Worm (Caenorhabditis elegans) whole organism, L2 larva: Measurements from ENCODE around the gene mpz-5.

Source experiments
- C34F6.9 ChIP-seq: fragments of 150-350 bp; optimal IDR thresholded peaks from 2 replicates; lab custom pipeline; 2014; ENCODE audit warnings: missing biosample characterization, missing genetic modification characterization
- F13H6.1 ChIP-seq: sonication (generic microtip); optimal IDR thresholded peaks from 2 replicates; lab custom pipeline; 2016; ENCODE audit warnings: missing genetic modification characterization, missing compliant biosample characterization
- Y55F3AM.14 ChIP-seq: fragments of 200-800 bp; sonication (Bioruptor generic); optimal IDR thresholded peaks from 2 replicates; lab custom pipeline; 2018; ENCODE audit warnings: mild to moderate bottlenecking, missing genetic modification characterization, missing compliant biosample characterization
- alr-1 ChIP-seq: fragments of 150-350 bp; optimal IDR thresholded peaks from 2 replicates; lab custom pipeline; 2014; ENCODE audit warnings: missing biosample characterization, missing genetic modification characterization
- aly-2 ChIP-seq: fragments of 150-350 bp; optimal IDR thresholded peaks from 2 replicates; lab custom pipeline; 2014; ENCODE audit warnings: missing biosample characterization, missing genetic modification characterization
- blmp-1 ChIP-seq: sonication (generic microtip); optimal IDR thresholded peaks from 2 replicates; lab custom pipeline; 2017; ENCODE audit warnings: missing genetic modification characterization, mild to moderate bottlenecking, missing compliant biosample characterization, antibody characterized with exemption, moderate library complexity; ENCODE audit not compliant: insufficient read depth
- ceh-82 ChIP-seq: fragments of 150-350 bp; optimal IDR thresholded peaks from 2 replicates; lab custom pipeline; 2014; ENCODE audit warnings: missing biosample characterization, missing genetic modification characterization
- crh-2 ChIP-seq: sonication (generic microtip); optimal IDR thresholded peaks from 2 replicates; lab custom pipeline; 2017; ENCODE audit warnings: missing biosample characterization, missing genetic modification characterization
- dmd-4 ChIP-seq: sonication (generic microtip); optimal IDR thresholded peaks from 2 replicates; lab custom pipeline; 2017; ENCODE audit warnings: missing biosample characterization, missing genetic modification characterization
- egl-27 ChIP-seq: sonication (generic microtip); optimal IDR thresholded peaks from 3 replicates; lab custom pipeline; 2017; ENCODE audit warnings: missing biosample characterization, missing genetic modification reagents, missing genetic modification characterization
- elt-1 ChIP-seq: fragments of 150-350 bp; optimal IDR thresholded peaks from 2 replicates; lab custom pipeline; 2014; ENCODE audit warnings: missing biosample characterization, missing genetic modification characterization
- fos-1 ChIP-seq: fragments of 150-350 bp; optimal IDR thresholded peaks from 2 replicates; lab custom pipeline; 2014; ENCODE audit warnings: missing biosample characterization, missing genetic modification characterization
- gmeb-1 ChIP-seq: fragments of 150-350 bp; optimal IDR thresholded peaks from 2 replicates; lab custom pipeline; 2014; ENCODE audit warnings: missing biosample characterization, missing genetic modification characterization
- lin-11 ChIP-seq: fragments of 150-350 bp; sonication (generic microtip); optimal IDR thresholded peaks from 2 replicates; lab custom pipeline; 2014; ENCODE audit warnings: missing biosample characterization, missing genetic modification characterization, inconsistent platforms, mixed read lengths
- lin-13 ChIP-seq: fragments of 150-350 bp; optimal IDR thresholded peaks from 2 replicates; lab custom pipeline; 2014; ENCODE audit warnings: missing biosample characterization, missing genetic modification reagents, missing genetic modification characterization
- lin-39 ChIP-seq: fragments of 150-350 bp; optimal IDR thresholded peaks from 2 replicates; lab custom pipeline; 2014; ENCODE audit warnings: missing biosample characterization, missing genetic modification reagents, missing genetic modification characterization
- lsy-2 ChIP-seq, 2 experiments: fragments of 150-350 bp in 1 of 2; sonication (generic microtip) in 1 of 2; optimal IDR thresholded peaks; 2 replicates each; lab custom pipeline; 2014 to 2017; ENCODE audit warnings: missing biosample characterization in 2 of 2, missing genetic modification characterization in 2 of 2
- mab-5 ChIP-seq: fragments of 150-350 bp; optimal IDR thresholded peaks from 2 replicates; lab custom pipeline; 2014; ENCODE audit warnings: missing biosample characterization, missing genetic modification characterization
- mbf-1 ChIP-seq: sonication (generic microtip); optimal IDR thresholded peaks from 2 replicates; lab custom pipeline; 2017; ENCODE audit warnings: missing biosample characterization, missing genetic modification characterization
- mdl-1 ChIP-seq, 2 experiments: fragments of 150-350 bp in 1 of 2; sonication (generic microtip) in 1 of 2; optimal IDR thresholded peaks; 2 replicates each; lab custom pipeline; 2017; ENCODE audit warnings: missing biosample characterization in 2 of 2, missing genetic modification characterization in 2 of 2
- nhr-129 ChIP-seq: fragments of 150-350 bp; optimal IDR thresholded peaks from 2 replicates; lab custom pipeline; 2014; ENCODE audit warnings: missing biosample characterization, missing genetic modification characterization
- nhr-21 ChIP-seq: fragments of 150-350 bp; optimal IDR thresholded peaks from 2 replicates; lab custom pipeline; 2014; ENCODE audit warnings: missing biosample characterization, missing genetic modification characterization
- nhr-237 ChIP-seq: fragments of 150-350 bp; optimal IDR thresholded peaks from 2 replicates; lab custom pipeline; 2014; ENCODE audit warnings: missing biosample characterization, missing genetic modification characterization
- nhr-25 ChIP-seq: fragments of 150-350 bp; sonication (generic microtip); optimal IDR thresholded peaks from 3 replicates; lab custom pipeline; 2014; ENCODE audit warnings: missing biosample characterization, missing genetic modification characterization
- nhr-6 ChIP-seq: fragments of 150-350 bp; optimal IDR thresholded peaks from 2 replicates; lab custom pipeline; 2014; ENCODE audit warnings: missing biosample characterization, missing genetic modification characterization
- sem-4 ChIP-seq: fragments of 150-350 bp; optimal IDR thresholded peaks from 2 replicates; lab custom pipeline; 2014; ENCODE audit warnings: missing biosample characterization, missing genetic modification reagents, missing genetic modification characterization
- skn-1 ChIP-seq: sonication (generic microtip); optimal IDR thresholded peaks from 2 replicates; lab custom pipeline; 2017; ENCODE audit warnings: missing biosample characterization, missing genetic modification characterization
- sma-3 ChIP-seq: sonication (generic microtip); optimal IDR thresholded peaks from 2 replicates; lab custom pipeline; 2016; ENCODE audit warnings: missing genetic modification reagents, missing genetic modification characterization, missing compliant biosample characterization
- sma-9 ChIP-seq, 2 experiments: fragments of 150-350 bp in 1 of 2; sonication (generic microtip) in 1 of 2; optimal IDR thresholded peaks; 2 replicates each; lab custom pipeline; 2014 to 2016; ENCODE audit warnings: missing genetic modification characterization in 2 of 2, mild to moderate bottlenecking in 1 of 2, missing biosample characterization in 1 of 2, missing compliant biosample characterization in 1 of 2, missing genetic modification reagents in 1 of 2, moderate library complexity in 1 of 2
- snpc-4 ChIP-seq: fragments of 150-350 bp; optimal IDR thresholded peaks from 2 replicates; lab custom pipeline; 2014; ENCODE audit warnings: missing biosample characterization, missing genetic modification characterization
- unc-39 ChIP-seq: fragments of 150-350 bp; optimal IDR thresholded peaks from 2 replicates; lab custom pipeline; 2014; ENCODE audit warnings: missing biosample characterization, missing genetic modification characterization
- unc-55 ChIP-seq: fragments of 150-350 bp; sonication (generic microtip); optimal IDR thresholded peaks from 3 replicates; lab custom pipeline; 2014; ENCODE audit warnings: missing biosample characterization, missing genetic modification reagents, missing genetic modification characterization
- unc-62 ChIP-seq: fragments of 150-350 bp; optimal IDR thresholded peaks from 2 replicates; lab custom pipeline; 2014; ENCODE audit warnings: missing biosample characterization, missing genetic modification reagents, missing genetic modification characterization
- zag-1 ChIP-seq: fragments of 150-350 bp; optimal IDR thresholded peaks from 2 replicates; lab custom pipeline; 2014; ENCODE audit warnings: missing biosample characterization, missing genetic modification characterization
- ztf-1 ChIP-seq: fragments of 200-800 bp; sonication (Bioruptor generic); conservative IDR thresholded peaks from 2 replicates; pipeline ENCODE4 v1.3.6; 2022; ENCODE audit warnings: missing genetic modification characterization, missing compliant biosample characterization
- ztf-4 ChIP-seq: fragments of 150-350 bp; optimal IDR thresholded peaks from 2 replicates; lab custom pipeline; 2014; ENCODE audit warnings: missing biosample characterization, missing genetic modification characterization

The mpz-5 gene

ce11 chrIV:10342361-10342706 is 31.3 kb downstream of the mpz-5 start:
- TF ChIP-seq gmeb-1 (tag; lab: Kevin White, UChicago) = peak; percentile 46
- TF ChIP-seq sem-4 (tag; lab: Kevin White, UChicago) = no peak
- peak; percentile 87 for TF ChIP-seq unc-55 (GFP tag; lab: Kevin White, UChicago)
- TF ChIP-seq ztf-1 (GFP tag; lab: Robert Waterston, UW) = no peak
- TF ChIP-seq unc-62 = peak; percentile 15
- peak; percentile 100 for TF ChIP-seq blmp-1
- no peak for TF ChIP-seq zag-1 (tag; lab: Kevin White, UChicago)
- peak; percentile 44 for TF ChIP-seq nhr-25 (tag; lab: Kevin White, UChicago)
- TF ChIP-seq unc-39 (tag; lab: Kevin White, UChicago) = no peak
- TF ChIP-seq F13H6.1 (tag; lab: Kevin White, UChicago) = peak; percentile 74
- peak; percentile 95 for TF ChIP-seq fos-1 (tag; lab: Kevin White, UChicago)
- TF ChIP-seq lsy-2 (tag; optimal IDR thresholded peaks at IDR 0.05; lab: Kevin White, UChicago) = peak in 1 of 2 experiments; percentile 52
- peak; percentile 37 for TF ChIP-seq nhr-129 (tag; lab: Kevin White, UChicago)
- no peak for TF ChIP-seq lin-11 (tag; lab: Kevin White, UChicago)
- peak; percentile 77 for TF ChIP-seq ztf-4
- peak; percentile 93 for TF ChIP-seq crh-2 (tag; lab: Kevin White, UChicago)
- peak; percentile 84 for TF ChIP-seq nhr-21 (tag; lab: Kevin White, UChicago)
- TF ChIP-seq alr-1 (tag; lab: Kevin White, UChicago) = no peak
- TF ChIP-seq lin-13 = no peak
- peak; percentile 84 for TF ChIP-seq mab-5
- peak in 1 of 2 experiments; percentile 15 for TF ChIP-seq mdl-1 (tag; optimal IDR thresholded peaks at IDR 0.05; lab: Kevin White, UChicago)
- TF ChIP-seq egl-27 = peak; percentile 48
- no peak for TF ChIP-seq elt-1 (tag; lab: Kevin White, UChicago)
- TF ChIP-seq nhr-6 (tag; lab: Kevin White, UChicago) = no peak
- no peak for TF ChIP-seq lin-39 (tag; lab: Kevin White, UChicago)
- TF ChIP-seq nhr-237 (tag; lab: Kevin White, UChicago) = no peak
- peak; percentile 86 for TF ChIP-seq sma-9 (GFP tag; optimal IDR thresholded peaks at IDR 0.05; lab: Kevin White, UChicago)
- TF ChIP-seq sma-9 (tag; optimal IDR thresholded peaks at IDR 0.05; lab: Kevin White, UChicago) = no peak
- TF ChIP-seq snpc-4 (tag; lab: Kevin White, UChicago) = peak; percentile 1
- no peak for TF ChIP-seq aly-2
- peak; percentile 65 for TF ChIP-seq skn-1
- TF ChIP-seq sma-3 (GFP tag; lab: Kevin White, UChicago) = peak; percentile 79

- no peak for TF ChIP-seq dmd-4
- TF ChIP-seq egl-27 = no peak
- TF ChIP-seq Y55F3AM.14 (GFP tag; lab: Kevin White, UChicago) = peak; percentile 57
- peak; percentile 28 for TF ChIP-seq sma-9 (GFP tag; optimal IDR thresholded peaks at IDR 0.05; lab: Kevin White, UChicago)
- no peak for TF ChIP-seq sma-9 (tag; optimal IDR thresholded peaks at IDR 0.05; lab: Kevin White, UChicago)
- TF ChIP-seq mdl-1 (tag; optimal IDR thresholded peaks at IDR 0.05; lab: Kevin White, UChicago) = peak in 1 of 2 experiments; percentile 36
- no peak for TF ChIP-seq nhr-6 (tag; lab: Kevin White, UChicago)
- TF ChIP-seq sem-4 (tag; lab: Kevin White, UChicago) = no peak
- peak; percentile 23 for TF ChIP-seq lin-11 (tag; lab: Kevin White, UChicago)
- peak; percentile 34 for TF ChIP-seq nhr-129 (tag; lab: Kevin White, UChicago)
- peak; percentile 40 for TF ChIP-seq C34F6.9
- peak in 1 of 2 experiments; percentile 8 for TF ChIP-seq lsy-2 (tag; optimal IDR thresholded peaks at IDR 0.05; lab: Kevin White, UChicago)
Observed at ce11 chrIV:10341618-10342360, 31.8 kb downstream of the mpz-5 start.

- TF ChIP-seq nhr-21 (tag; lab: Kevin White, UChicago) (no peak), crh-2 (tag; lab: Kevin White, UChicago) (peak; percentile 41)
Observed at ce11 chrIV:10339701-10340100, 33.9 kb downstream of the mpz-5 start.

- TF ChIP-seq mbf-1 (tag; lab: Kevin White, UChicago) (no peak), elt-1 (tag; lab: Kevin White, UChicago) (no peak), ceh-82 (tag; lab: Kevin White, UChicago) (no peak), lsy-2 (tag; optimal IDR thresholded peaks at IDR 0.05; lab: Kevin White, UChicago) (no peak), egl-27 (no peak), nhr-129 (tag; lab: Kevin White, UChicago) (no peak)
Observed at ce11 chrIV:10337286-10337685, 36.3 kb downstream of the mpz-5 start.
